Fruit fly (Drosophila melanogaster): ENCODE data around the gene Nmnat.

DNA sequence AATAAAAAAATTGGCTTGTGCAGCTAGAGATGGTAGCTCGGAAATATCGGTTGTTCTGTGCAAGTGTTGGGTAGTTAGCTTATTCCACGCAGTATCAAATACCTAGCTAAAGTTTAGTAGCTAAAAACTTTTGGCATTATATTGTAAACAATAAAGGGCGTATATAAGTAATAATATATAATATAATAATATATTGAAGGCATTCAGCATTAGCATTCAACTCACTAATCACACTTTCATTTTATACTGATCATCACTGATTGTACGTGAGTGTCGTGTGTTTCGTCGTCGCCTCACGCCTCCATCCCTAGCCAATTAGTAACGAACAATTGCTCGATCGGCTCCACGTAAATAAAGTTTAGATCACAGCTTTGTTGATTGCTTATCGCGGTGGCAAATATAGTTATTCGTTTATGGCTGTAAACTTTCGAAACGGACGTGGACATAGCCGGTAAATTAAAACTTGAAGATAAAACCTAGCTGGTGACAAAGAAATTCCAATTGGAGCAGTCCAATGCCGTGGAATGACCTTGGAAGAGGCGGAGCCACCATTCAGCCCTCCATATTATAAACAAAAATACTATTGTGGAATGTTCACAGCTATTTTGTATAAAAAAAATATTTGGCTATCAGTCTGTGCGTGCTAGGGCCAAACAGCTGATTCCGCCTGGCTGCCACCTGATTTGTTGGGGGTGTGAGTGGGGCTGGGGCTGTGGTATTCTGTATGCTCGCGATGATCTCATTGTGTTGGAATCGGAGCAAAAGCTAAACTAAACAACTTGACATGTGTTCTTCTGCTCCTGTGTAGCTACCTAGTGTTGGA, 27.0 kb upstream of the Nmnat start, which contains the start of the genes PIG-S, sud1 and CG11168:
- TF ChIP-seq Hr4 (GFP tag; optimal IDR thresholded peaks at IDR 0.05) (no peak), cyc (GFP tag; optimal IDR thresholded peaks at IDR 0.05) (no peak), CG32006 (GFP tag; optimal IDR thresholded peaks at IDR 0.05) (no peak), Smox (GFP tag; optimal IDR thresholded peaks at IDR 0.05) (no peak)

All from whole organism, prepupa.